Worm (Caenorhabditis elegans) whole organism, young adult: ENCODE measurements around the gene mpz-3.

Experiments used
- B0035.1 ChIP-seq: sonication (generic microtip); optimal IDR thresholded peaks from 2 replicates; lab custom pipeline; 2016; ENCODE audit warnings: missing genetic modification characterization, mild to moderate bottlenecking, missing compliant biosample characterization, missing genotype, missing genetic modification reagents
- B0261.1 ChIP-seq: sonication (generic microtip); optimal IDR thresholded peaks from 2 replicates; lab custom pipeline; 2016; ENCODE audit warnings: mild to moderate bottlenecking, missing genetic modification characterization, moderate library complexity, missing compliant biosample characterization
- F22D6.2 ChIP-seq: sonication (generic microtip); optimal IDR thresholded peaks from 2 replicates; lab custom pipeline; 2016; ENCODE audit warnings: mild to moderate bottlenecking, missing genetic modification characterization, missing compliant biosample characterization
- F33H1.4 ChIP-seq: fragments of 200-800 bp; sonication (Bioruptor generic); IDR thresholded peaks from 2 replicates; pipeline ENCODE4 v1.3.6; 2022; ENCODE audit warnings: missing genetic modification reagents, missing genetic modification characterization, missing compliant biosample characterization
- K11D2.4 ChIP-seq: fragments of 200-800 bp; sonication (Bioruptor generic); IDR thresholded peaks from 2 replicates; pipeline ENCODE4 v1.3.6; 2022; ENCODE audit warnings: missing genetic modification reagents, missing genetic modification characterization, missing compliant biosample characterization
- K12H6.12 ChIP-seq: fragments of 200-800 bp; sonication (Bioruptor generic); optimal IDR thresholded peaks from 2 replicates; lab custom pipeline; 2018; ENCODE audit warnings: mild to moderate bottlenecking, missing genetic modification characterization, missing compliant biosample characterization
- T07F8.4 ChIP-seq: sonication (generic microtip); optimal IDR thresholded peaks from 2 replicates; lab custom pipeline; 2016; ENCODE audit warnings: mild to moderate bottlenecking, missing genetic modification characterization, moderate library complexity, missing compliant biosample characterization
- Y56A3A.18 ChIP-seq: fragments of 200-800 bp; sonication (Bioruptor generic); IDR thresholded peaks from 2 replicates; pipeline ENCODE4 v1.3.6; 2022; ENCODE audit warnings: missing genetic modification reagents, missing genetic modification characterization, missing compliant biosample characterization
- akir-1 ChIP-seq: fragments of 200-800 bp; sonication (Bioruptor generic); optimal IDR thresholded peaks from 2 replicates; lab custom pipeline; 2018; ENCODE audit warnings: mild to moderate bottlenecking, missing genetic modification characterization, moderate library complexity, missing compliant biosample characterization
- atf-7 ChIP-seq: sonication (generic microtip); optimal IDR thresholded peaks from 2 replicates; lab custom pipeline; 2017; ENCODE audit warnings: mild to moderate bottlenecking, missing genetic modification characterization, missing compliant biosample characterization
- attf-3 ChIP-seq: fragments of 200-800 bp; sonication (Bioruptor generic); conservative IDR thresholded peaks from 2 replicates; pipeline ENCODE4 v1.3.6; 2022; ENCODE audit warnings: missing genetic modification reagents, missing genetic modification characterization, missing compliant biosample characterization
- bed-2 ChIP-seq: fragments of 200-800 bp; sonication (Bioruptor generic); IDR thresholded peaks from 2 replicates; pipeline ENCODE4 v1.3.6; 2022; ENCODE audit warnings: missing genetic modification reagents, missing genetic modification characterization, missing compliant biosample characterization
- ccch-3 ChIP-seq: fragments of 200-800 bp; sonication (Bioruptor generic); optimal IDR thresholded peaks from 2 replicates; lab custom pipeline; 2018; ENCODE audit warnings: mild to moderate bottlenecking, missing genetic modification characterization, missing compliant biosample characterization
- ceh-100 ChIP-seq: fragments of 200-800 bp; sonication (Bioruptor generic); IDR thresholded peaks from 2 replicates; pipeline ENCODE4 v1.3.6; 2022; ENCODE audit warnings: missing genetic modification reagents, missing genetic modification characterization, missing compliant biosample characterization
- ceh-40 ChIP-seq: fragments of 200-800 bp; sonication (Bioruptor generic); IDR thresholded peaks from 2 replicates; pipeline ENCODE4 v1.3.6; 2022; ENCODE audit warnings: missing genetic modification characterization, missing compliant biosample characterization
- die-1 ChIP-seq: sonication (generic microtip); optimal IDR thresholded peaks from 2 replicates; lab custom pipeline; 2016; ENCODE audit warnings: missing genotype, mild to moderate bottlenecking, missing genetic modification characterization, missing compliant biosample characterization
- dpff-1 ChIP-seq: sonication (generic microtip); optimal IDR thresholded peaks from 2 replicates; lab custom pipeline; 2017; ENCODE audit warnings: mild to moderate bottlenecking, missing genetic modification characterization, missing compliant biosample characterization
- efl-1 ChIP-seq: fragments of 150-350 bp; optimal IDR thresholded peaks from 2 replicates; lab custom pipeline; 2014; ENCODE audit warnings: missing biosample characterization, missing genetic modification reagents, missing genetic modification characterization
- egrh-3 ChIP-seq: fragments of 200-800 bp; sonication (Bioruptor generic); IDR thresholded peaks from 2 replicates; pipeline ENCODE4 v1.3.6; 2022; ENCODE audit warnings: missing genetic modification reagents, missing genetic modification characterization, missing compliant biosample characterization
- ekl-4 ChIP-seq: fragments of 200-800 bp; sonication (Bioruptor generic); IDR thresholded peaks from 2 replicates; pipeline ENCODE4 v1.3.6; 2022; ENCODE audit warnings: missing genetic modification reagents, missing genetic modification characterization, missing compliant biosample characterization
- fkh-3 ChIP-seq: sonication (generic microtip); optimal IDR thresholded peaks from 2 replicates; lab custom pipeline; 2016; ENCODE audit warnings: mild to moderate bottlenecking, missing genetic modification characterization, missing compliant biosample characterization
- gei-17 ChIP-seq: fragments of 200-800 bp; sonication (Bioruptor generic); optimal IDR thresholded peaks from 2 replicates; lab custom pipeline; 2018; ENCODE audit warnings: mild to moderate bottlenecking, missing genetic modification characterization, missing compliant biosample characterization
- hlh-12 ChIP-seq: sonication (generic microtip); optimal IDR thresholded peaks from 2 replicates; lab custom pipeline; 2016; ENCODE audit warnings: missing genetic modification characterization, missing compliant biosample characterization
- hmg-20 ChIP-seq: fragments of 200-800 bp; sonication (Bioruptor generic); IDR thresholded peaks from 2 replicates; pipeline ENCODE4 v1.3.6; 2022; ENCODE audit warnings: missing genetic modification reagents, missing genetic modification characterization, missing compliant biosample characterization
- hrde-1 ChIP-seq: sonication (generic microtip); optimal IDR thresholded peaks from 2 replicates; lab custom pipeline; 2016; ENCODE audit warnings: missing genetic modification characterization, mild to moderate bottlenecking, missing compliant biosample characterization, moderate library complexity, missing genotype, missing genetic modification reagents, borderline replicate concordance
- hsf-1 ChIP-seq: fragments of 200-800 bp; sonication (Bioruptor generic); IDR thresholded peaks from 2 replicates; pipeline ENCODE4 v1.3.6; 2022; ENCODE audit warnings: missing genetic modification reagents, missing genetic modification characterization, missing compliant biosample characterization
- lin-40 ChIP-seq: sonication (generic microtip); optimal IDR thresholded peaks from 2 replicates; lab custom pipeline; 2016; ENCODE audit warnings: missing genetic modification characterization, mild to moderate bottlenecking, missing compliant biosample characterization, missing genotype, missing genetic modification reagents
- lsl-1 ChIP-seq: fragments of 200-800 bp; sonication (Bioruptor generic); optimal IDR thresholded peaks from 2 replicates; lab custom pipeline; 2018; ENCODE audit warnings: mild to moderate bottlenecking, missing genetic modification characterization, moderate library complexity, missing compliant biosample characterization
- lsy-27 ChIP-seq: sonication (generic microtip); optimal IDR thresholded peaks from 2 replicates; lab custom pipeline; 2017; ENCODE audit warnings: missing genetic modification characterization, mild to moderate bottlenecking, missing compliant biosample characterization, antibody characterized with exemption, missing genotype, borderline replicate concordance; ENCODE audit not compliant: insufficient read depth
- madf-6 ChIP-seq: fragments of 200-800 bp; sonication (Bioruptor generic); IDR thresholded peaks from 2 replicates; pipeline ENCODE4 v1.3.6; 2022; ENCODE audit warnings: missing genetic modification reagents, missing genetic modification characterization, missing compliant biosample characterization
- mes-4 ChIP-seq: sonication (generic microtip); optimal IDR thresholded peaks from 2 replicates; lab custom pipeline; 2016; ENCODE audit warnings: missing genotype, missing genetic modification characterization, missing compliant biosample characterization
- nhr-27 ChIP-seq: fragments of 200-800 bp; sonication (Bioruptor generic); optimal IDR thresholded peaks from 2 replicates; lab custom pipeline; 2018; ENCODE audit warnings: mild to moderate bottlenecking, missing genetic modification characterization, moderate library complexity, missing compliant biosample characterization
- nhr-90 ChIP-seq: sonication (generic microtip); optimal IDR thresholded peaks from 2 replicates; lab custom pipeline; 2016; ENCODE audit warnings: missing genotype, mild to moderate bottlenecking, missing genetic modification characterization, missing compliant biosample characterization
- pbrm-1 ChIP-seq: fragments of 200-800 bp; sonication (Bioruptor generic); IDR thresholded peaks from 2 replicates; pipeline ENCODE4 v1.3.6; 2022; ENCODE audit warnings: missing genetic modification reagents, missing genetic modification characterization, missing compliant biosample characterization
- pha-4 ChIP-seq: fragments of 150-350 bp; sonication (generic microtip); optimal IDR thresholded peaks from 2 replicates; lab custom pipeline; 2014; ENCODE audit warnings: missing biosample characterization, missing genetic modification reagents, missing genetic modification characterization
- rcor-1 ChIP-seq: fragments of 200-800 bp; sonication (Bioruptor generic); IDR thresholded peaks from 2 replicates; pipeline ENCODE4 v1.3.6; 2022; ENCODE audit warnings: missing genetic modification reagents, missing genetic modification characterization, missing compliant biosample characterization
- repo-1 ChIP-seq: sonication (generic microtip); optimal IDR thresholded peaks from 2 replicates; lab custom pipeline; 2017; ENCODE audit warnings: mild to moderate bottlenecking, missing genetic modification characterization, missing compliant biosample characterization
- sdz-38 ChIP-seq: sonication (generic microtip); optimal IDR thresholded peaks from 2 replicates; lab custom pipeline; 2016; ENCODE audit warnings: missing genotype, missing genetic modification characterization, missing compliant biosample characterization
- snpc-1.3 ChIP-seq: sonication (generic microtip); optimal IDR thresholded peaks from 2 replicates; lab custom pipeline; 2017; ENCODE audit warnings: missing genetic modification characterization, mild to moderate bottlenecking, missing compliant biosample characterization, antibody characterized with exemption, moderate library complexity, missing genotype, missing genetic modification reagents; ENCODE audit not compliant: insufficient read depth
- unc-130 ChIP-seq: sonication (generic microtip); optimal IDR thresholded peaks from 2 replicates; lab custom pipeline; 2016; ENCODE audit warnings: missing genetic modification reagents, missing genetic modification characterization, missing compliant biosample characterization
- ztf-18 ChIP-seq: sonication (generic microtip); optimal IDR thresholded peaks from 2 replicates; lab custom pipeline; 2016; ENCODE audit warnings: missing genotype, mild to moderate bottlenecking, missing genetic modification characterization, missing compliant biosample characterization
- ztf-22 ChIP-seq: fragments of 200-800 bp; sonication (Bioruptor generic); optimal IDR thresholded peaks from 2 replicates; lab custom pipeline; 2018; ENCODE audit warnings: mild to moderate bottlenecking, missing genetic modification characterization, moderate library complexity, missing compliant biosample characterization
- ztf-25 ChIP-seq: fragments of 200-800 bp; sonication (Bioruptor generic); IDR thresholded peaks from 2 replicates; pipeline ENCODE4 v1.3.6; 2022; ENCODE audit warnings: missing genetic modification reagents, missing genetic modification characterization, missing compliant biosample characterization
- ztf-26 ChIP-seq: sonication (generic microtip); optimal IDR thresholded peaks from 2 replicates; lab custom pipeline; 2017; ENCODE audit warnings: missing genetic modification characterization, missing compliant biosample characterization
- ztf-28 ChIP-seq: fragments of 200-800 bp; sonication (Bioruptor generic); IDR thresholded peaks from 2 replicates; pipeline ENCODE4 v1.3.6; 2022; ENCODE audit warnings: missing genetic modification reagents, missing genetic modification characterization, missing compliant biosample characterization
- ztf-3 ChIP-seq: fragments of 200-800 bp; sonication (Bioruptor generic); optimal IDR thresholded peaks from 2 replicates; lab custom pipeline; 2018; ENCODE audit warnings: mild to moderate bottlenecking, missing genetic modification characterization, missing compliant biosample characterization
- ztf-6 ChIP-seq: fragments of 200-800 bp; sonication (Bioruptor generic); IDR thresholded peaks from 2 replicates; pipeline ENCODE4 v1.3.6; 2022; ENCODE audit warnings: missing genetic modification reagents, missing genetic modification characterization, missing compliant biosample characterization

The mpz-3 gene

DNA sequence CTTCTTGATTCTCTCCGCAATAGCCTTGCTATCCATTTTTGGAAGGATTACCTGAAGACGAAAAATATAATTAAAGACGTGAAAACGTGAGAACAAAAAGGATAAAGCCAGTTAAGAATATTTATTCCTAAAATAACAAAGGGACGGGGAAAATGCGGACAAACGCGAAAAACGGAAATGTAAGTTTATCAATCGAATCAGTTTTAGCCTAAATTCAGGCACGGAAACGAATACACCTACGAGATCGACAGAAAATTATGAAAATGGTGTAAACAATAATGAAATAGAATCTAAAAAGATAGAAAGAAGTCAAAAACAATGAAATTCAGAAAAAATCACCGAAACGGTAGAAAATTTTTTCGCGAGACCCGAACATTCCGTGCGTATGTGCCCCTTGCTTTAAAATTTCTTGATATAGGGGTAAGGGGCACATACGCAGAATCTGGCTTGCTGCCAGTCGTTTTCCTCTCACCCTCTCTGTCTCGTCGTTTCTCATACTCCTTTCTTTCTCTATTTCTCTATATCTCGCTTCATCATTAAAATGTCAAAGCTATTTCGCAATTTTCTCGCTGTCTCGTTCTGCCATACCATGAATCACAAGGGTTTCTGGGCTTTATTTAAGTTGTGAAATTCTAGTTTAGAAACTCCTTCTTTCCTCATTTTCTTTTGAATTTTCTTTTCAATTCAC is 23.6 kb upstream of the mpz-3 start, which contains the start of gene icd-1:
Gene icd-1 (minus strand): TSS at position 51 of the 688 bp plus-strand sequence.
- TF ChIP-seq akir-1 (GFP tag; lab: Kevin White, UChicago): no peak
- TF ChIP-seq dpff-1 (tag; lab: Kevin White, UChicago): no peak
- TF ChIP-seq ztf-6: 0 out of 2 replicates have a peak, but pooled peaks have one; percentile 37
- peak; percentile 81 for TF ChIP-seq F33H1.4
- TF ChIP-seq repo-1: peak; percentile 87
- TF ChIP-seq fkh-3: no peak
- peak; percentile 64 for TF ChIP-seq efl-1
- TF ChIP-seq hmg-20 (GFP tag; lab: Robert Waterston, UW): 0 out of 2 replicates have a peak, but pooled peaks have one; percentile 55
- TF ChIP-seq hsf-1 (GFP tag; lab: Robert Waterston, UW): peak; percentile 97
- 0 out of 2 replicates have a peak, but pooled peaks have one; percentile 45 for TF ChIP-seq egrh-3 (GFP tag; lab: Robert Waterston, UW)
- TF ChIP-seq rcor-1 (GFP tag; lab: Robert Waterston, UW): peak; percentile 93
- peak; percentile 20 for TF ChIP-seq nhr-90 (tag; lab: Kevin White, UChicago)
- TF ChIP-seq ztf-26 (tag; lab: Kevin White, UChicago): peak; percentile 88
- peak; percentile 97 for TF ChIP-seq ekl-4 (GFP tag; lab: Robert Waterston, UW)
- peak; percentile 80 for TF ChIP-seq gei-17 (GFP tag; lab: Kevin White, UChicago)
- peak; percentile 30 for TF ChIP-seq ztf-3
- TF ChIP-seq lsl-1: peak; percentile 81
- TF ChIP-seq pha-4 (tag; lab: Kevin White, UChicago): no peak
- TF ChIP-seq unc-130: peak; percentile 88
- TF ChIP-seq attf-3: peak; percentile 72; the same call in 1 of the 2 replicates
- TF ChIP-seq B0035.1: no peak
- TF ChIP-seq snpc-1.3 (tag; lab: Kevin White, UChicago): peak; percentile 89
- peak; percentile 86 for TF ChIP-seq ceh-100 (GFP tag; lab: Robert Waterston, UW)
- peak; percentile 70 for TF ChIP-seq ztf-18 (tag; lab: Kevin White, UChicago)
- TF ChIP-seq atf-7 (tag; lab: Kevin White, UChicago): peak; percentile 82
- no peak for TF ChIP-seq T07F8.4 (tag; lab: Kevin White, UChicago)
- TF ChIP-seq nhr-27 (tag; lab: Kevin White, UChicago): no peak
- TF ChIP-seq madf-6 (GFP tag; lab: Robert Waterston, UW): peak; percentile 92
- peak; percentile 91 for TF ChIP-seq K12H6.12 (tag; lab: Kevin White, UChicago)
- no peak for TF ChIP-seq mes-4 (tag; lab: Kevin White, UChicago)
- peak; percentile 20 for TF ChIP-seq B0261.1 (tag; lab: Kevin White, UChicago)
- no peak for TF ChIP-seq die-1 (tag; lab: Kevin White, UChicago)
- 0 out of 2 replicates have a peak, but pooled peaks have one; percentile 25 for TF ChIP-seq ztf-28 (GFP tag; lab: Robert Waterston, UW)
- TF ChIP-seq ceh-40 (GFP tag; lab: Robert Waterston, UW): no peak
- peak; percentile 97 for TF ChIP-seq pbrm-1
- no peak for TF ChIP-seq lsy-27
- TF ChIP-seq ztf-25 (GFP tag; lab: Robert Waterston, UW): no peak
- TF ChIP-seq Y56A3A.18 (GFP tag; lab: Robert Waterston, UW): 0 out of 2 replicates have a peak, but pooled peaks have one; percentile 19
- TF ChIP-seq hrde-1 (tag; lab: Kevin White, UChicago): peak; percentile 58
- peak; percentile 95 for TF ChIP-seq lin-40 (tag; lab: Kevin White, UChicago)
- peak; percentile 48 for TF ChIP-seq F22D6.2 (tag; lab: Kevin White, UChicago)
- no peak for TF ChIP-seq bed-2 (GFP tag; lab: Robert Waterston, UW)
- no peak for TF ChIP-seq hlh-12 (tag; lab: Kevin White, UChicago)
- TF ChIP-seq sdz-38: no peak
- peak; percentile 79 for TF ChIP-seq K11D2.4 (GFP tag; lab: Robert Waterston, UW)
- peak; percentile 37 for TF ChIP-seq ztf-22
- TF ChIP-seq ccch-3 (GFP tag; lab: Kevin White, UChicago): no peak
